Fruit fly (Drosophila melanogaster): ENCODE measurements around the gene CG11327.

- TF ChIP-seq Hr39 (optimal IDR thresholded peaks at IDR 0.05): no peak
- TF ChIP-seq CG17361 (GFP tag; IDR thresholded peaks at IDR 0.05): no peak
- TF ChIP-seq CG2889 (GFP tag; IDR thresholded peaks at IDR 0.05): no peak
- no peak for TF ChIP-seq Med (GFP tag)
- TF ChIP-seq Abd-B (GFP tag; optimal IDR thresholded peaks at IDR 0.05): no peak
- no peak for TF ChIP-seq CG15269 (tag; optimal IDR thresholded peaks at IDR 0.05)
- TF ChIP-seq CG12942 (GFP tag; optimal IDR thresholded peaks at IDR 0.05): no peak
- TF ChIP-seq BtbVII (GFP tag; optimal IDR thresholded peaks at IDR 0.05): no peak
- TF ChIP-seq gem (tag; optimal IDR thresholded peaks at IDR 0.05): no peak
- no peak for TF ChIP-seq CG12236 (GFP tag; optimal IDR thresholded peaks at IDR 0.05)
- no peak for TF ChIP-seq CG18011 (GFP tag; optimal IDR thresholded peaks at IDR 0.05)
- TF ChIP-seq Ptx1 (GFP tag; IDR thresholded peaks at IDR 0.05): no peak
- TF ChIP-seq repo (GFP tag; optimal IDR thresholded peaks at IDR 0.05): no peak
- TF ChIP-seq stwl (tag; optimal IDR thresholded peaks at IDR 0.05): no peak
Observed at dm6 chr2L:6706368-6706919, 19.9 kb upstream of the CG11327 start.

Data from whole organism, embryonic.